Fruit fly (Drosophila melanogaster): ENCODE results near the gene CG13606.
A peak's percentile ranks its signal among the peaks of the same experiment; 100 is the strongest.

The CG13606 gene

dm6 chr3R:24148838-24149237 lies 23.6 kb upstream of the CG13606 start, which contains the start of gene Slimp (continued):
- TF ChIP-seq Bdp1 (GFP tag; optimal IDR thresholded peaks at IDR 0.05) (no peak), CG9817 (tag; optimal IDR thresholded peaks at IDR 0.05) (peak; percentile 14), CG9876 (GFP tag; optimal IDR thresholded peaks at IDR 0.05) (no peak), CG30403 (GFP tag; optimal IDR thresholded peaks at IDR 0.05) (peak; percentile 26), ac (GFP tag; optimal IDR thresholded peaks at IDR 0.05) (no peak), Ets97D (GFP tag; optimal IDR thresholded peaks at IDR 0.05) (peak; percentile 20), trh (GFP tag; optimal IDR thresholded peaks at IDR 0.05) (no peak), esg (GFP tag; conservative IDR thresholded peaks at IDR 0.05) (no peak), CG4404 (GFP tag; IDR thresholded peaks at IDR 0.05) (no peak), ERR (GFP tag; optimal IDR thresholded peaks at IDR 0.05) (no peak), sqz (GFP tag; optimal IDR thresholded peaks at IDR 0.05) (peak; percentile 69), CG1603 (tag; optimal IDR thresholded peaks at IDR 0.05) (no peak), Ets65A (GFP tag) (peak; percentile 78), B-H2 (GFP tag; optimal IDR thresholded peaks at IDR 0.05) (no peak), Scr (GFP tag; IDR thresholded peaks at IDR 0.05; ENCODE audit: partially characterized antibody) (0 out of 2 replicates have a peak, but pooled peaks have one; percentile 2), Opbp (GFP tag; IDR thresholded peaks at IDR 0.05; ENCODE audit: partially characterized antibody) (0 out of 3 replicates have a peak, but pooled peaks have one; percentile 46), CG13775 (GFP tag; optimal IDR thresholded peaks at IDR 0.05) (peak; percentile 27), CG12659 (GFP tag; optimal IDR thresholded peaks at IDR 0.05) (peak; percentile 14), CG8944 (GFP tag; optimal IDR thresholded peaks at IDR 0.05) (no peak), Meics (GFP tag; optimal IDR thresholded peaks at IDR 0.05) (peak; percentile 17), CG3281 (GFP tag; optimal IDR thresholded peaks at IDR 0.05) (peak; percentile 6), CG2678 (tag; optimal IDR thresholded peaks at IDR 0.05) (peak; percentile 39), Dll (GFP tag; IDR thresholded peaks at IDR 0.05; ENCODE audit: partially characterized antibody) (peak; percentile 52; the same call in 1 of the 4 replicates), CG10979 (tag; optimal IDR thresholded peaks at IDR 0.05) (peak; percentile 18), CG3847 (GFP tag; IDR thresholded peaks at IDR 0.05) (peak; percentile 5; the same call in 1 of the 2 replicates), sug (tag; optimal IDR thresholded peaks at IDR 0.05) (peak; percentile 21), hkb (optimal IDR thresholded peaks at IDR 0.05) (no peak), hkb (GFP tag; IDR thresholded peaks at IDR 0.05) (0 out of 2 replicates have a peak, but pooled peaks have one; percentile 28), sob (GFP tag; IDR thresholded peaks at IDR 0.05) (0 out of 2 replicates have a peak, but pooled peaks have one; percentile 20), CG9609 (GFP tag; optimal IDR thresholded peaks at IDR 0.05) (no peak), unpg (GFP tag; optimal IDR thresholded peaks at IDR 0.05) (peak; percentile 11), CG4617 (GFP tag; optimal IDR thresholded peaks at IDR 0.05; ENCODE audit: borderline replicate concordance) (peak; percentile 11), CG12155 (GFP tag; optimal IDR thresholded peaks at IDR 0.05) (peak; percentile 5), inv (GFP tag; IDR thresholded peaks at IDR 0.05; ENCODE audit: partially characterized antibody) (no peak), CG7839 (tag; optimal IDR thresholded peaks at IDR 0.05) (peak; percentile 6), Hr51 (GFP tag; optimal IDR thresholded peaks at IDR 0.05) (peak in 1 of 2 experiments; percentile 26), CG34224 (GFP tag; IDR thresholded peaks at IDR 0.05; ENCODE audit: partially characterized antibody) (no peak), al (GFP tag; IDR thresholded peaks at IDR 0.05) (no peak), en (GFP tag; optimal IDR thresholded peaks at IDR 0.05) (no peak), Fer1 (GFP tag; optimal IDR thresholded peaks at IDR 0.05) (peak; percentile 13), Elba2 (GFP tag; optimal IDR thresholded peaks at IDR 0.05) (peak; percentile 45), lbe (GFP tag; optimal IDR thresholded peaks at IDR 0.05) (peak; percentile 7), CTCF (GFP tag; optimal IDR thresholded peaks at IDR 0.05) (no peak), tio (GFP tag; optimal IDR thresholded peaks at IDR 0.05) (no peak), crp (GFP tag; optimal IDR thresholded peaks at IDR 0.05) (peak; percentile 56 to 93), tin (GFP tag; optimal IDR thresholded peaks at IDR 0.05) (peak; percentile 1), MBD-R2 (GFP tag; IDR thresholded peaks at IDR 0.05) (peak; percentile 95), knrl (GFP tag; IDR thresholded peaks at IDR 0.05; ENCODE audit: partially characterized antibody) (0 out of 3 replicates have a peak, but pooled peaks have one; percentile 17), Dp (GFP tag; optimal IDR thresholded peaks at IDR 0.05) (peak; percentile 29), CG2120 (GFP tag; optimal IDR thresholded peaks at IDR 0.05) (peak; percentile 52), Awh (GFP tag; IDR thresholded peaks at IDR 0.05) (no peak)

Data from whole organism, embryonic.